Fruit fly (Drosophila melanogaster): Measurements from ENCODE around the gene ome.

DNA sequence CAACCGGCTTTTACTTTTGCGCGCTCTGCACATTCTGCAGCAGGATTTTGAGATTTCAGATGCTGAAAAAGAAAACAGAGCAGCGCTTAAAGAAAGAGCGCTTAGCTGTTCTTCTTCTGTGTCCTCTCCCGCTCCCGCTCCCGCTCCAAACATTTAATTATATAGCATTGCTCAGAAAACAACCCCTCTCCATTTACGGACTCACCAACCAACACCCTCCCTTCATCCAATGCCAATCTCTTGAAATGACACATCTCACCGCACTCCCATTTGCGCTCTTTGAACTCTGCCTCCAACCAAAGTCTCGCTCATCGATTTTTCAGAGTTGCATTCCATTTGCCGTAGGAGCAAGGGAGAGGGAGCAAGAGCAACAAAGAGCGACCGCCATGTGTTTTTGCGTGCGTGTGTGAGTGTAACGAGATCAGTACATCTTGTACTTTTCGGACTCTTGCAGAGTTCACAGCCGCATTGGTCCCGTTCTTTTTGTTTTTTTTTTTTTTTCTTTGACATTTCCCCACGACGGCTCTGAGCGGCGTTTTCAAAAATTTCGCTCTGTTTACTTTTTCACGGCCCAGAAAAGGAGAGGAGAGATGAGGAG, 82.5 kb downstream of the ome start:
- TF ChIP-seq CG15710 (tag; optimal IDR thresholded peaks at IDR 0.05): no peak
- peak; percentile 6 for TF ChIP-seq Snoo (tag; optimal IDR thresholded peaks at IDR 0.05)
- peak; percentile 84 for TF ChIP-seq EcR (GFP tag; optimal IDR thresholded peaks at IDR 0.05)
- TF ChIP-seq CG34367 (tag; optimal IDR thresholded peaks at IDR 0.05): no peak
- TF ChIP-seq CG4496 (GFP tag; IDR thresholded peaks at IDR 0.05): peak; percentile 40; the same call in 1 of the 3 replicates
- TF ChIP-seq CG14655 (GFP tag; optimal IDR thresholded peaks at IDR 0.05): no peak
- TF ChIP-seq CG12605 (GFP tag; IDR thresholded peaks at IDR 0.05): peak; percentile 65; the same call in 1 of the 2 replicates
- TF ChIP-seq rn (GFP tag; IDR thresholded peaks at IDR 0.05): no peak
- TF ChIP-seq Pif1A (GFP tag; optimal IDR thresholded peaks at IDR 0.05): peak; percentile 73
- TF ChIP-seq CG10348 (GFP tag; IDR thresholded peaks at IDR 0.05): no peak
